Fruit fly (Drosophila melanogaster): Measurements from ENCODE around the gene Svip.
A peak's percentile ranks its signal among the peaks of the same experiment; 100 is the strongest.

Gene Svip

DNA sequence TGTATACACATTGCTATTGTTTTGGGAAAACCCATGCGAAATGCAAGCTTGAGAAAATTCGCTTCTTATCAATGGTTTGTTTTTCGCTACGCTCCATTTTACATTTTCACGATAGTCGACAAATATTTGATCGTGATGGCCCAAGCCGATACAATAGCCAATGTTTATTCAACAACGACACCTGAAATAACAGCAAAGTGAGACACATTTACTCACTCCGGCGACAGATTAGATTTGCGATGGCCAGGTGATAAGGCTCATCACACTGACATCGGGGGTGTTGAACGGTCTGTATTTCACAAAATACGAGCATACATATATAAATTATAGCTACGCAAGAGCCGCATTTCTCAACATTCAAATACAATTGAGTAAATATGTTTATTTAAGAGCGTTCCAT lies 38.4 kb downstream of the Svip start (continued):
- TF ChIP-seq tin (GFP tag; optimal IDR thresholded peaks at IDR 0.05) (peak; percentile 24), CG18476 (GFP tag; optimal IDR thresholded peaks at IDR 0.05) (peak; percentile 35), lab (GFP tag; optimal IDR thresholded peaks at IDR 0.05) (peak; percentile 97), CG15479 (GFP tag; optimal IDR thresholded peaks at IDR 0.05) (peak; percentile 12), aop (GFP tag; IDR thresholded peaks at IDR 0.05) (no peak), Atf3 (GFP tag; optimal IDR thresholded peaks at IDR 0.05) (no peak), CG1233 (GFP tag; optimal IDR thresholded peaks at IDR 0.05) (peak; percentile 75), CG14441 (GFP tag; IDR thresholded peaks at IDR 0.05) (peak; percentile 33; the same call in 1 of the 2 replicates), CG8290 (GFP tag; optimal IDR thresholded peaks at IDR 0.05) (peak; percentile 53), CG8290 (tag; optimal IDR thresholded peaks at IDR 0.05) (peak in 1 of 2 experiments; percentile 91), Gug (GFP tag; IDR thresholded peaks at IDR 0.05) (no peak), pzg (GFP tag; optimal IDR thresholded peaks at IDR 0.05) (peak; percentile 18), wek (GFP tag; optimal IDR thresholded peaks at IDR 0.05) (peak; percentile 79), CG10366 (GFP tag; IDR thresholded peaks at IDR 0.05) (no peak), Eip74EF (GFP tag; optimal IDR thresholded peaks at IDR 0.05) (no peak), Bteb2 (GFP tag; optimal IDR thresholded peaks at IDR 0.05) (peak; percentile 3), CG2712 (tag; optimal IDR thresholded peaks at IDR 0.05) (peak; percentile 47), CG10267 (tag; optimal IDR thresholded peaks at IDR 0.05) (no peak), psq (GFP tag; optimal IDR thresholded peaks at IDR 0.05) (no peak), mirr (GFP tag; optimal IDR thresholded peaks at IDR 0.05) (peak; percentile 92), CG17612 (GFP tag; IDR thresholded peaks at IDR 0.05) (no peak), pb (GFP tag; optimal IDR thresholded peaks at IDR 0.05) (no peak), tx (GFP tag; optimal IDR thresholded peaks at IDR 0.05) (no peak), CG7786 (GFP tag; optimal IDR thresholded peaks at IDR 0.05) (peak; percentile 31), CG12391 (tag; optimal IDR thresholded peaks at IDR 0.05) (peak; percentile 6), CG3847 (GFP tag; IDR thresholded peaks at IDR 0.05) (no peak), MTF-1 (GFP tag; optimal IDR thresholded peaks at IDR 0.05; ENCODE audit: borderline replicate concordance) (peak; percentile 87), zen2 (GFP tag; IDR thresholded peaks at IDR 0.05; ENCODE audit: partially characterized antibody) (no peak), ERR (GFP tag; optimal IDR thresholded peaks at IDR 0.05) (peak; percentile 49), Sry-β (GFP tag; optimal IDR thresholded peaks at IDR 0.05) (no peak), luna (GFP tag; optimal IDR thresholded peaks at IDR 0.05) (peak; percentile 82), CG34224 (GFP tag; IDR thresholded peaks at IDR 0.05; ENCODE audit: partially characterized antibody) (no peak), gsb-n (tag; optimal IDR thresholded peaks at IDR 0.05) (peak; percentile 38), CG7357 (GFP tag; IDR thresholded peaks at IDR 0.05) (no peak), fd3F (GFP tag; optimal IDR thresholded peaks at IDR 0.05) (peak; percentile 50), tio (GFP tag; optimal IDR thresholded peaks at IDR 0.05) (no peak), CG8089 (GFP tag; optimal IDR thresholded peaks at IDR 0.05) (no peak), lmd (GFP tag; IDR thresholded peaks at IDR 0.05) (no peak), Fer1 (GFP tag; optimal IDR thresholded peaks at IDR 0.05) (peak; percentile 93), maf-S (GFP tag; optimal IDR thresholded peaks at IDR 0.05) (peak; percentile 24), Taf1 (GFP tag; IDR thresholded peaks at IDR 0.05) (no peak), CG9932 (GFP tag; IDR thresholded peaks at IDR 0.05) (no peak), CoRest (tag; optimal IDR thresholded peaks at IDR 0.05) (peak; percentile 26), CG5245 (GFP tag; optimal IDR thresholded peaks at IDR 0.05) (no peak), chm (GFP tag; IDR thresholded peaks at IDR 0.05) (peak; percentile 56), Vsx1 (GFP tag; optimal IDR thresholded peaks at IDR 0.05) (peak; percentile 83), CG12744 (GFP tag; optimal IDR thresholded peaks at IDR 0.05) (peak; percentile 20), CHES-1-like (GFP tag; optimal IDR thresholded peaks at IDR 0.05) (peak; percentile 9), Atf-2 (GFP tag; optimal IDR thresholded peaks at IDR 0.05) (no peak), CG8478 (optimal IDR thresholded peaks at IDR 0.05) (no peak), jumu (GFP tag; optimal IDR thresholded peaks at IDR 0.05) (no peak), ara (GFP tag; IDR thresholded peaks at IDR 0.05) (peak; percentile 67)
